Worm (Caenorhabditis elegans) whole organism, mixed stage, embryonic: Measurements from ENCODE around the gene ceh-82.

Experiments
- ces-1 ChIP-seq: fragments of 150-350 bp; optimal IDR thresholded peaks from 2 replicates; lab custom pipeline; 2014; ENCODE audit warnings: missing biosample characterization, missing genetic modification reagents, missing genetic modification characterization
- mep-1 ChIP-seq: fragments of 150-350 bp; optimal IDR thresholded peaks from 2 replicates; lab custom pipeline; 2017; ENCODE audit warnings: missing biosample characterization, missing genetic modification reagents, missing genetic modification characterization, inconsistent platforms
- nhr-12 ChIP-seq: fragments of 150-350 bp; optimal IDR thresholded peaks from 2 replicates; lab custom pipeline; 2014; ENCODE audit warnings: missing biosample characterization, missing genetic modification characterization
- nhr-28 ChIP-seq: fragments of 150-350 bp; optimal IDR thresholded peaks from 2 replicates; lab custom pipeline; 2014; ENCODE audit warnings: missing biosample characterization, missing genetic modification characterization
- pha-4 ChIP-seq: fragments of 150-350 bp; optimal IDR thresholded peaks from 2 replicates; lab custom pipeline; 2018; ENCODE audit warnings: missing biosample characterization, missing genetic modification reagents, missing genetic modification characterization
- snpc-4 ChIP-seq: fragments of 150-350 bp; optimal IDR thresholded peaks from 2 replicates; lab custom pipeline; 2014; ENCODE audit warnings: missing biosample characterization, missing genetic modification characterization
- sptf-1 ChIP-seq: sonication (generic microtip); optimal IDR thresholded peaks from 2 replicates; lab custom pipeline; 2017; ENCODE audit warnings: mild to moderate bottlenecking, missing genetic modification characterization, moderate library complexity, missing compliant biosample characterization
- unc-39 ChIP-seq: fragments of 150-350 bp; optimal IDR thresholded peaks from 2 replicates; lab custom pipeline; 2014; ENCODE audit warnings: missing biosample characterization, missing genetic modification characterization
- unc-62 ChIP-seq: fragments of 150-350 bp; optimal IDR thresholded peaks from 2 replicates; lab custom pipeline; 2014; ENCODE audit warnings: missing biosample characterization, missing genetic modification reagents, missing genetic modification characterization
- ztf-11 ChIP-seq: fragments of 150-350 bp; optimal IDR thresholded peaks from 2 replicates; lab custom pipeline; 2014; ENCODE audit warnings: missing biosample characterization, missing genetic modification characterization

DNA sequence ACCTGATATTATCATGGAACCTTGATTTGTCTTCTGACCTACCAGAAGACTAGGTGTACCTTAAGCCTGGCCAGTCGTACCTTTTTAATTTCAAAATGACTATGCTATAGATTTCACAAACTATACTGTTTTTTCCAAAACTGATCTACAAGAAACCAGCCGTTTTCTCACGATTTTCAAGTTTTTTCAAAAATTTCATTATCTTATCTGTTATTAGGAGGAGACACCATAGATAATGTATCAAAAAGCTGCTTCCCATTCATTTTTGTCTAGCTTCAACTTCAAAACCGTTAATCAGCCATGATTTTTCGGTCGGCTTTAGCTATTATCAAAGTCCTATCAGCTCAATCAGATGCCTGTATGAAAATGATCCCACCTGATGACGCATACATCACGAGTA lies 10.5 kb downstream of the ceh-82 start, which contains the start of gene F36H5.12:
- TF ChIP-seq unc-62 (GFP tag; lab: Kevin White, UChicago) (no peak), sptf-1 (tag; lab: Kevin White, UChicago) (no peak), ztf-11 (tag; lab: Kevin White, UChicago) (no peak), pha-4 (tag; lab: Kevin White, UChicago) (no peak), nhr-12 (tag; lab: Kevin White, UChicago) (no peak), nhr-28 (tag; lab: Kevin White, UChicago) (no peak), snpc-4 (tag; lab: Kevin White, UChicago) (no peak), ces-1 (no peak), unc-39 (no peak), mep-1 (tag; lab: Kevin White, UChicago) (no peak)
